Fruit fly (Drosophila melanogaster) whole organism, prepupa: ENCODE results near the gene CG11811.

ENCODE experiments used
- Blimp-1 ChIP-seq: fragments of 200-800 bp; sonication (Bioruptor generic); optimal IDR thresholded peaks from 3 replicates; lab custom pipeline; 2017; ENCODE audit warnings: missing biosample characterization, missing genetic modification characterization, mild to moderate bottlenecking, moderate library complexity, missing genetic modification reagents
- CG10669 ChIP-seq: fragments of 200-800 bp; sonication (Bioruptor generic); optimal IDR thresholded peaks from 3 replicates; lab custom pipeline; 2018; ENCODE audit warnings: missing biosample characterization, mild to moderate bottlenecking, missing genetic modification characterization, moderate library complexity
- CG11294 ChIP-seq: fragments of 200-800 bp; sonication (Bioruptor generic); IDR thresholded peaks from 2 replicates; pipeline ENCODE4 v1.3.6; 2022; ENCODE audit warnings: missing biosample characterization, missing genetic modification characterization
- CG11762 ChIP-seq: fragments of 200-800 bp; sonication (Bioruptor generic); optimal IDR thresholded peaks from 3 replicates; lab custom pipeline; 2016; ENCODE audit warnings: missing biosample characterization, missing genetic modification characterization; ENCODE audit not compliant: insufficient read depth
- CG11902 ChIP-seq: fragments of 200-800 bp; sonication (Bioruptor generic); optimal IDR thresholded peaks from 3 replicates; lab custom pipeline; 2016; ENCODE audit warnings: missing biosample characterization, missing genetic modification characterization
- CG15336 ChIP-seq: fragments of 200-800 bp; sonication (Bioruptor generic); IDR thresholded peaks from 2 replicates; pipeline ENCODE4 v1.3.6; 2022; ENCODE audit warnings: missing biosample characterization, missing genetic modification characterization
- CG1621 ChIP-seq: fragments of 200-800 bp; sonication (Bioruptor generic); optimal IDR thresholded peaks from 3 replicates; lab custom pipeline; 2018; ENCODE audit warnings: missing biosample characterization, mild to moderate bottlenecking, missing genetic modification characterization
- CG16779 ChIP-seq: fragments of 200-800 bp; sonication (Bioruptor generic); optimal IDR thresholded peaks from 3 replicates; lab custom pipeline; 2017; ENCODE audit warnings: missing biosample characterization, mild to moderate bottlenecking, missing genetic modification characterization
- CG3032 ChIP-seq: fragments of 200-800 bp; optimal IDR thresholded peaks from 2 replicates; lab custom pipeline; 2019; ENCODE audit warnings: missing biosample characterization, mild to moderate bottlenecking, missing genetic modification characterization, moderate library complexity
- CG31627 ChIP-seq: fragments of 200-800 bp; sonication (Bioruptor generic); optimal IDR thresholded peaks from 3 replicates; lab custom pipeline; 2016; ENCODE audit warnings: missing biosample characterization, missing genetic modification characterization
- CG32006 ChIP-seq: fragments of 200-800 bp; sonication (Bioruptor generic); optimal IDR thresholded peaks from 3 replicates; lab custom pipeline; 2017; ENCODE audit warnings: missing biosample characterization, mild to moderate bottlenecking, missing genetic modification characterization
- CG34406 ChIP-seq: fragments of 200-800 bp; sonication (Bioruptor generic); optimal IDR thresholded peaks from 3 replicates; lab custom pipeline; 2016; ENCODE audit warnings: missing biosample characterization, missing genetic modification characterization
- CG3919 ChIP-seq: fragments of 200-800 bp; sonication (Bioruptor generic); optimal IDR thresholded peaks from 3 replicates; lab custom pipeline; 2016; ENCODE audit warnings: missing biosample characterization, missing genetic modification characterization
- CG4318 ChIP-seq: fragments of 200-800 bp; sonication (Bioruptor generic); optimal IDR thresholded peaks from 3 replicates; lab custom pipeline; 2017; ENCODE audit warnings: missing biosample characterization, mild to moderate bottlenecking, missing genetic modification characterization
- CG6163 ChIP-seq: fragments of 200-800 bp; sonication (Bioruptor generic); IDR thresholded peaks from 3 replicates; pipeline ENCODE4 v1.3.6; 2022; ENCODE audit warnings: missing biosample characterization, missing genetic modification characterization
- CG6276 ChIP-seq: fragments of 200-800 bp; sonication (Bioruptor generic); optimal IDR thresholded peaks from 2 replicates; lab custom pipeline; 2017; ENCODE audit warnings: missing biosample characterization, mild to moderate bottlenecking, missing genetic modification characterization
- CG6792 ChIP-seq: fragments of 200-800 bp; sonication (Bioruptor generic); optimal IDR thresholded peaks from 3 replicates; lab custom pipeline; 2016; ENCODE audit warnings: missing biosample characterization, missing genetic modification characterization
- CG6808 ChIP-seq: fragments of 200-800 bp; sonication (Bioruptor generic); optimal IDR thresholded peaks from 3 replicates; lab custom pipeline; 2017; ENCODE audit warnings: missing biosample characterization, missing genetic modification characterization, mild to moderate bottlenecking, moderate library complexity, missing genetic modification reagents
- CG7368 ChIP-seq: fragments of 200-800 bp; sonication (Bioruptor generic); optimal IDR thresholded peaks from 3 replicates; lab custom pipeline; 2016; ENCODE audit warnings: missing biosample characterization, missing genetic modification characterization
- CG8119 ChIP-seq: fragments of 200-800 bp; sonication (Bioruptor generic); IDR thresholded peaks from 3 replicates; pipeline ENCODE4 v1.3.6; 2022; ENCODE audit warnings: missing biosample characterization, missing genetic modification characterization
- CG8319 ChIP-seq: fragments of 200-800 bp; sonication (Bioruptor generic); optimal IDR thresholded peaks from 3 replicates; lab custom pipeline; 2016; ENCODE audit warnings: missing biosample characterization, missing genetic modification characterization
- CG8632 ChIP-seq: fragments of 200-800 bp; sonication (Bioruptor generic); optimal IDR thresholded peaks from 3 replicates; lab custom pipeline; 2016; ENCODE audit warnings: missing biosample characterization, missing genetic modification characterization
- CG9139 ChIP-seq: fragments of 200-800 bp; sonication (Bioruptor generic); optimal IDR thresholded peaks from 3 replicates; lab custom pipeline; 2017; ENCODE audit warnings: missing biosample characterization, mild to moderate bottlenecking, missing genetic modification characterization
- Eip75B ChIP-seq: fragments of 200-800 bp; sonication (Bioruptor generic); optimal IDR thresholded peaks from 3 replicates; lab custom pipeline; 2016; ENCODE audit warnings: missing biosample characterization, missing genetic modification characterization
- Eip78C ChIP-seq: fragments of 200-800 bp; sonication (Bioruptor generic); peaks from one replicate; lab custom pipeline; 2016; ENCODE audit warnings: missing biosample characterization, missing genetic modification characterization
- Eip93F ChIP-seq: fragments of 200-800 bp; sonication (Bioruptor generic); optimal IDR thresholded peaks from 2 replicates; lab custom pipeline; 2016; ENCODE audit warnings: missing biosample characterization, mild to moderate bottlenecking, missing genetic modification characterization
- Ets96B ChIP-seq: fragments of 200-800 bp; optimal IDR thresholded peaks from 2 replicates; lab custom pipeline; 2019; ENCODE audit warnings: missing biosample characterization, mild to moderate bottlenecking, missing genetic modification characterization, moderate library complexity
- Gug ChIP-seq: fragments of 200-800 bp; sonication (Bioruptor generic); IDR thresholded peaks from 2 replicates; pipeline ENCODE4 v1.3.6; 2022; ENCODE audit warnings: missing biosample characterization, missing genetic modification characterization
- Hr39 ChIP-seq: fragments of 200-800 bp; sonication (Bioruptor generic); optimal IDR thresholded peaks from 2 replicates; lab custom pipeline; 2016; ENCODE audit warnings: missing biosample characterization, missing genetic modification characterization
- Hr4 ChIP-seq: fragments of 200-800 bp; sonication (Bioruptor generic); optimal IDR thresholded peaks from 3 replicates; lab custom pipeline; 2016; ENCODE audit warnings: missing biosample characterization, missing genetic modification characterization
- Lpt ChIP-seq: fragments of 200-800 bp; sonication (Bioruptor generic); optimal IDR thresholded peaks from 3 replicates; lab custom pipeline; 2016; ENCODE audit warnings: missing biosample characterization, missing genetic modification characterization
- Met ChIP-seq: fragments of 200-800 bp; sonication (Bioruptor generic); optimal IDR thresholded peaks from 3 replicates; lab custom pipeline; 2016; ENCODE audit warnings: missing biosample characterization, missing genetic modification characterization
- OdsH ChIP-seq: fragments of 200-800 bp; sonication (Bioruptor generic); optimal IDR thresholded peaks from 3 replicates; lab custom pipeline; 2016; ENCODE audit warnings: missing biosample characterization, missing genetic modification characterization
- Smox ChIP-seq: fragments of 200-800 bp; sonication (Bioruptor generic); optimal IDR thresholded peaks from 3 replicates; lab custom pipeline; 2016; ENCODE audit warnings: missing biosample characterization, missing genetic modification characterization
- Sox14 ChIP-seq: fragments of 200-800 bp; sonication (Bioruptor generic); optimal IDR thresholded peaks from 3 replicates; lab custom pipeline; 2016; ENCODE audit warnings: missing biosample characterization, missing genetic modification characterization
- Sox15 ChIP-seq: fragments of 200-800 bp; sonication (Bioruptor generic); optimal IDR thresholded peaks from 3 replicates; lab custom pipeline; 2016; ENCODE audit warnings: missing biosample characterization, missing genetic modification characterization
- achi ChIP-seq: fragments of 200-800 bp; sonication (Bioruptor generic); optimal IDR thresholded peaks from 3 replicates; lab custom pipeline; 2016; ENCODE audit warnings: missing biosample characterization, missing genetic modification characterization
- acj6 ChIP-seq: fragments of 200-800 bp; sonication (Bioruptor generic); optimal IDR thresholded peaks from 3 replicates; lab custom pipeline; 2016; ENCODE audit warnings: missing biosample characterization, missing genetic modification characterization
- cyc ChIP-seq: fragments of 200-800 bp; sonication (Bioruptor generic); optimal IDR thresholded peaks from 3 replicates; lab custom pipeline; 2016; ENCODE audit warnings: missing biosample characterization, missing genetic modification characterization
- dac ChIP-seq: fragments of 200-800 bp; sonication (Bioruptor generic); optimal IDR thresholded peaks from 2 replicates; lab custom pipeline; 2017; ENCODE audit warnings: missing biosample characterization, mild to moderate bottlenecking, missing genetic modification characterization
- dsx ChIP-seq: fragments of 200-800 bp; optimal IDR thresholded peaks from 3 replicates; lab custom pipeline; 2019; ENCODE audit warnings: missing biosample characterization, mild to moderate bottlenecking, missing genetic modification characterization, moderate library complexity; ENCODE audit not compliant: poor library complexity, severe bottlenecking
- eg ChIP-seq: fragments of 200-800 bp; sonication (Bioruptor generic); IDR thresholded peaks from 3 replicates; pipeline ENCODE4 v1.3.6; 2022; ENCODE audit warnings: missing biosample characterization, missing genetic modification characterization
- esn ChIP-seq: fragments of 200-800 bp; sonication (Bioruptor generic); optimal IDR thresholded peaks from 2 replicates; lab custom pipeline; 2016; ENCODE audit warnings: missing biosample characterization, mild to moderate bottlenecking, missing genetic modification characterization, moderate library complexity
- fd85E ChIP-seq: fragments of 200-800 bp; sonication (Bioruptor generic); optimal IDR thresholded peaks from 3 replicates; lab custom pipeline; 2016; ENCODE audit warnings: missing biosample characterization, missing genetic modification characterization
- fkh ChIP-seq: fragments of 200-800 bp; sonication (Bioruptor generic); optimal IDR thresholded peaks from 3 replicates; lab custom pipeline; 2017; ENCODE audit warnings: missing biosample characterization, mild to moderate bottlenecking, missing genetic modification characterization, moderate library complexity
- net ChIP-seq: fragments of 200-800 bp; sonication (Bioruptor generic); optimal IDR thresholded peaks from 3 replicates; lab custom pipeline; 2016; ENCODE audit warnings: missing biosample characterization, missing genetic modification characterization
- pdm3 ChIP-seq: fragments of 200-800 bp; sonication (Bioruptor generic); optimal IDR thresholded peaks from 3 replicates; lab custom pipeline; 2016; ENCODE audit warnings: missing biosample characterization, missing genetic modification characterization
- salr ChIP-seq, 2 experiments: fragments of 200-800 bp; sonication (Bioruptor generic); optimal IDR thresholded peaks; 3 replicates each; lab custom pipeline; 2016 to 2018; ENCODE audit warnings: missing biosample characterization in 2 of 2, missing genetic modification characterization in 2 of 2, mild to moderate bottlenecking in 1 of 2
- spab ChIP-seq: fragments of 200-800 bp; sonication (Bioruptor generic); optimal IDR thresholded peaks from 2 replicates; lab custom pipeline; 2017; ENCODE audit warnings: missing biosample characterization, mild to moderate bottlenecking, missing genetic modification characterization, missing genetic modification reagents
- ss ChIP-seq, 2 experiments: fragments of 200-800 bp; sonication (Bioruptor generic); optimal IDR thresholded peaks; 2 replicates in 1 of 2; 3 replicates in 1 of 2; lab custom pipeline; 2017 to 2018; ENCODE audit warnings: mild to moderate bottlenecking in 2 of 2, missing biosample characterization in 2 of 2, missing genetic modification characterization in 2 of 2, moderate library complexity in 1 of 2
- svp ChIP-seq: fragments of 200-800 bp; sonication (Bioruptor generic); peaks from one replicate; lab custom pipeline; 2016; ENCODE audit warnings: missing biosample characterization, missing genetic modification characterization
- topi ChIP-seq: fragments of 200-800 bp; sonication (Bioruptor generic); optimal IDR thresholded peaks from 3 replicates; lab custom pipeline; 2016; ENCODE audit warnings: missing biosample characterization, missing genetic modification characterization

Gene CG11811

DNA sequence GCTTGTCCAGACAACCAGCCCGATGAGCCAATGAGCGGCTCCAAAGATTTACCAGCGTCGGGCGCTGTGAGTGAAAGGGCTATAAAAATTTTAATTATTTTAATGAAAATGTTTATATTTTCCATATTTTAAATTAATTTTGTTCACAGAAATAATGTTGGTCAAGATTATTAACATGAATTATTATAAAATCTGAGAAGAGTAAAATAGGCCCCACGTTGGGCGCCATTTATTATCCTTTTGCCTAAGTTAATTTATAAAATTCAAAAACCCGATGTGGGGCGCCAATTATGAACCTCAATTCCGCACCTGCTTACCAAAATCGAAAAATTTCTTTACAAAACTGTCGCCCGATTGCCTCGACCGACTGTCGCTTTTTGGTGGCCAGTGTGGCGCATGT lies 18.3 kb downstream of the CG11811 start:
- TF ChIP-seq Eip78C (GFP tag; lab: Kevin White, UChicago) (peak; percentile 86), Ets96B (peak; percentile 12), CG3919 (GFP tag; lab: Kevin White, UChicago) (peak; percentile 65), dsx (GFP tag; lab: Kevin White, UChicago) (no peak), Smox (peak; percentile 53), CG8632 (GFP tag; lab: Kevin White, UChicago) (peak; percentile 50), acj6 (peak; percentile 63), Gug (GFP tag; lab: Robert Waterston, UW) (peak; percentile 39), Sox15 (GFP tag; lab: Kevin White, UChicago) (peak; percentile 35), CG6163 (peak; percentile 47; the same call in 2 of the 3 replicates), CG34406 (GFP tag; lab: Kevin White, UChicago) (peak; percentile 45), topi (GFP tag; lab: Kevin White, UChicago) (peak; percentile 48), OdsH (peak; percentile 72), CG10669 (GFP tag; lab: Kevin White, UChicago) (peak; percentile 19), spab (no peak), esn (GFP tag; lab: Kevin White, UChicago) (peak; percentile 67), pdm3 (GFP tag; lab: Kevin White, UChicago) (peak; percentile 44), cyc (GFP tag; lab: Kevin White, UChicago) (peak; percentile 70), fd85E (GFP tag; lab: Kevin White, UChicago) (peak; percentile 19), CG11902 (peak; percentile 89), Eip75B (GFP tag; lab: Kevin White, UChicago) (peak; percentile 26), CG6808 (peak; percentile 11), Eip93F (peak; percentile 14), Blimp-1 (GFP tag; lab: Kevin White, UChicago) (peak; percentile 56), Lpt (GFP tag; lab: Kevin White, UChicago) (peak; percentile 74), net (GFP tag; lab: Kevin White, UChicago) (peak; percentile 53), CG3032 (tag; lab: Kevin White, UChicago) (peak; percentile 23), CG11762 (GFP tag; lab: Kevin White, UChicago) (peak; percentile 50), CG6792 (GFP tag; lab: Kevin White, UChicago) (peak; percentile 59), CG9139 (no peak), CG32006 (peak; percentile 91), svp (peak; percentile 78), ss (GFP tag; optimal IDR thresholded peaks at IDR 0.05; lab: Kevin White, UChicago) (no peak), fkh (GFP tag; lab: Kevin White, UChicago) (no peak), CG31627 (GFP tag; lab: Kevin White, UChicago) (peak; percentile 32), CG4318 (GFP tag; lab: Kevin White, UChicago) (peak; percentile 79), CG15336 (GFP tag; lab: Robert Waterston, UW) (peak; percentile 76), achi (GFP tag; lab: Kevin White, UChicago) (peak; percentile 62), dac (peak; percentile 71), CG8319 (no peak), CG1621 (no peak), CG6276 (peak; percentile 69), CG16779 (tag; lab: Kevin White, UChicago) (peak; percentile 29), CG11294 (GFP tag; lab: Robert Waterston, UW) (peak; percentile 41; the same call in 1 of the 2 replicates), Sox14 (GFP tag; lab: Kevin White, UChicago) (peak; percentile 19), Hr4 (GFP tag; lab: Kevin White, UChicago) (peak; percentile 78), CG8119 (GFP tag; lab: Robert Waterston, UW) (peak; percentile 89), eg (GFP tag; lab: Robert Waterston, UW) (peak; percentile 73; the same call in 2 of the 3 replicates), CG7368 (GFP tag; lab: Kevin White, UChicago) (peak; percentile 31), Met (GFP tag; lab: Kevin White, UChicago) (peak; percentile 38), salr (GFP tag; optimal IDR thresholded peaks at IDR 0.05; lab: Kevin White, UChicago) (peak in 1 of 2 experiments; percentile 47), Hr39 (GFP tag; lab: Kevin White, UChicago) (peak; percentile 46)
